Fruit fly (Drosophila melanogaster): Measurements from ENCODE around the gene CG42340.
"Not testable (repeated sequence)": the region's sequence is repeated elsewhere in the genome, so short reads cannot be mapped to it uniquely, and the experiment has no call there.

DNA sequence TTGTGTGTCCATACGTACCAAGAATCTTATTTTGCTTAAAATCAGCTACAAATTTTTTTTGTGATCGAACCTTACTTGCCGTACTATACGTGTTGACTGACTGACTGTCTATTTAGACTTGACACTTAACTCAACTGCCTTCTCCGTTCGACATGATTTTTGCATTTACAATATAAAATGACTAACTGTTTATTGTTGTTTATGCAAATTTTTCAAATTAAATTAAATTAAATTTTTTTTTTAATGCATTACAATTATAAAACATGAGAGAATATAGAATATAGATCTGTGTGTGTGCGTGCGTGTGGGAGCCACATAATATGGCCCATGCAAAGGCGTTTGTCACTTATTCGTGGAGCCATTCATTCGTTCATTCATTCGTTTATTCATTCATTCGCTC lies 47.3 kb downstream of the CG42340 start, which contains the start of gene CG33666:
- not testable (repeated sequence) for TF ChIP-seq kay (GFP tag; ENCODE audit: borderline replicate concordance); CG11617 (GFP tag; optimal IDR thresholded peaks at IDR 0.05); pad (GFP tag; optimal IDR thresholded peaks at IDR 0.05); cnc (optimal IDR thresholded peaks at IDR 0.05); CG33017 (tag; optimal IDR thresholded peaks at IDR 0.05); CG7045 (GFP tag; optimal IDR thresholded peaks at IDR 0.05); Hr96 (GFP tag; optimal IDR thresholded peaks at IDR 0.05); tj (GFP tag; optimal IDR thresholded peaks at IDR 0.05); CG7101 (tag; optimal IDR thresholded peaks at IDR 0.05); CG14711 (tag; optimal IDR thresholded peaks at IDR 0.05); Clk (GFP tag; optimal IDR thresholded peaks at IDR 0.05); bab1 (GFP tag; optimal IDR thresholded peaks at IDR 0.05); ovo (GFP tag; optimal IDR thresholded peaks at IDR 0.05); cic (GFP tag; optimal IDR thresholded peaks at IDR 0.05)

Data from whole organism, adult.